Worm (Caenorhabditis elegans) whole organism, young adult: ENCODE measurements around the gene piki-1.
A peak's percentile ranks its signal among the peaks of the same experiment; 100 is the strongest.

Experiments used
- B0261.1 ChIP-seq: sonication (generic microtip); optimal IDR thresholded peaks from 2 replicates; lab custom pipeline; 2016; ENCODE audit warnings: mild to moderate bottlenecking, missing genetic modification characterization, moderate library complexity, missing compliant biosample characterization
- C06A6.2 ChIP-seq: fragments of 200-800 bp; sonication (Bioruptor generic); conservative IDR thresholded peaks from 2 replicates; pipeline ENCODE4 v1.3.6; 2022; ENCODE audit warnings: missing genetic modification characterization, missing compliant biosample characterization
- D2030.7 ChIP-seq: fragments of 200-800 bp; sonication (Bioruptor generic); IDR thresholded peaks from 2 replicates; pipeline ENCODE4 v1.3.6; 2022; ENCODE audit warnings: missing genetic modification reagents, missing genetic modification characterization, missing compliant biosample characterization
- F55B11.4 ChIP-seq: sonication (generic microtip); optimal IDR thresholded peaks from 2 replicates; lab custom pipeline; 2016; ENCODE audit warnings: missing compliant biosample characterization, missing genetic modification characterization, borderline replicate concordance; ENCODE audit not compliant: insufficient read depth
- K12H6.12 ChIP-seq: fragments of 200-800 bp; sonication (Bioruptor generic); optimal IDR thresholded peaks from 2 replicates; lab custom pipeline; 2018; ENCODE audit warnings: mild to moderate bottlenecking, missing genetic modification characterization, missing compliant biosample characterization
- Y95B8A.8 ChIP-seq: fragments of 200-800 bp; sonication (Bioruptor generic); IDR thresholded peaks from 2 replicates; pipeline ENCODE4 v1.3.6; 2022; ENCODE audit warnings: missing genetic modification reagents, missing genetic modification characterization, missing compliant biosample characterization
- ama-1 ChIP-seq, 3 experiments: fragments of 150-350 bp in 1 of 3; sonication (generic microtip) in 2 of 3; optimal IDR thresholded peaks; 2 replicates each; lab custom pipeline; 2014 to 2018; ENCODE audit warnings: missing biosample characterization in 2 of 3, missing genetic modification characterization in 2 of 3, missing genetic modification reagents in 2 of 3
- aptf-2 ChIP-seq: fragments of 200-800 bp; sonication (Bioruptor generic); conservative IDR thresholded peaks from 2 replicates; pipeline ENCODE4 v1.3.6; 2022; ENCODE audit warnings: missing genetic modification reagents, missing genetic modification characterization, missing compliant biosample characterization
- attf-6 ChIP-seq: fragments of 200-800 bp; sonication (Bioruptor generic); IDR thresholded peaks from 2 replicates; pipeline ENCODE4 v1.3.6; 2022; ENCODE audit warnings: missing genetic modification reagents, missing genetic modification characterization, missing compliant biosample characterization
- cebp-2 ChIP-seq: fragments of 200-800 bp; sonication (Bioruptor generic); IDR thresholded peaks from 2 replicates; pipeline ENCODE4 v1.3.6; 2022; ENCODE audit warnings: missing genetic modification characterization, missing compliant biosample characterization
- ceh-100 ChIP-seq: fragments of 200-800 bp; sonication (Bioruptor generic); IDR thresholded peaks from 2 replicates; pipeline ENCODE4 v1.3.6; 2022; ENCODE audit warnings: missing genetic modification reagents, missing genetic modification characterization, missing compliant biosample characterization
- ceh-58 ChIP-seq: fragments of 200-800 bp; sonication (Bioruptor generic); IDR thresholded peaks from 2 replicates; pipeline ENCODE4 v1.3.6; 2022; ENCODE audit warnings: missing genetic modification characterization, missing compliant biosample characterization
- die-1 ChIP-seq: sonication (generic microtip); optimal IDR thresholded peaks from 2 replicates; lab custom pipeline; 2016; ENCODE audit warnings: missing genotype, mild to moderate bottlenecking, missing genetic modification characterization, missing compliant biosample characterization
- dox-1 ChIP-seq: fragments of 200-800 bp; sonication (Bioruptor generic); IDR thresholded peaks from 2 replicates; pipeline ENCODE4 v1.3.6; 2022; ENCODE audit warnings: missing genetic modification reagents, missing genetic modification characterization, missing compliant biosample characterization
- dpff-1 ChIP-seq: sonication (generic microtip); optimal IDR thresholded peaks from 2 replicates; lab custom pipeline; 2017; ENCODE audit warnings: mild to moderate bottlenecking, missing genetic modification characterization, missing compliant biosample characterization
- dpl-1 ChIP-seq: fragments of 150-350 bp; optimal IDR thresholded peaks from 2 replicates; lab custom pipeline; 2014; ENCODE audit warnings: missing biosample characterization, missing genetic modification reagents, missing genetic modification characterization
- egrh-3 ChIP-seq: fragments of 200-800 bp; sonication (Bioruptor generic); IDR thresholded peaks from 2 replicates; pipeline ENCODE4 v1.3.6; 2022; ENCODE audit warnings: missing genetic modification reagents, missing genetic modification characterization, missing compliant biosample characterization
- ekl-4 ChIP-seq: fragments of 200-800 bp; sonication (Bioruptor generic); IDR thresholded peaks from 2 replicates; pipeline ENCODE4 v1.3.6; 2022; ENCODE audit warnings: missing genetic modification reagents, missing genetic modification characterization, missing compliant biosample characterization
- gei-17 ChIP-seq: fragments of 200-800 bp; sonication (Bioruptor generic); optimal IDR thresholded peaks from 2 replicates; lab custom pipeline; 2018; ENCODE audit warnings: mild to moderate bottlenecking, missing genetic modification characterization, missing compliant biosample characterization
- him-1 ChIP-seq: sonication (generic microtip); optimal IDR thresholded peaks from 2 replicates; lab custom pipeline; 2016; ENCODE audit warnings: missing genotype, missing genetic modification reagents, missing genetic modification characterization, missing compliant biosample characterization
- hmg-1.2 ChIP-seq: fragments of 200-800 bp; sonication (Bioruptor generic); IDR thresholded peaks from 2 replicates; pipeline ENCODE4 v1.3.6; 2022; ENCODE audit warnings: missing genetic modification reagents, missing genetic modification characterization, missing compliant biosample characterization
- lin-26 ChIP-seq: fragments of 200-800 bp; sonication (Bioruptor generic); IDR thresholded peaks from 2 replicates; pipeline ENCODE4 v1.3.6; 2022; ENCODE audit warnings: missing genetic modification reagents, missing genetic modification characterization, missing compliant biosample characterization
- lin-35 ChIP-seq, 3 experiments: fragments of 150-350 bp in 2 of 3; sonication (generic microtip) in 1 of 3; optimal IDR thresholded peaks; 2 replicates each; lab custom pipeline; 2014 to 2018; ENCODE audit warnings: missing biosample characterization in 3 of 3, missing genetic modification characterization in 3 of 3, missing genetic modification reagents in 3 of 3
- lin-40 ChIP-seq: sonication (generic microtip); optimal IDR thresholded peaks from 2 replicates; lab custom pipeline; 2016; ENCODE audit warnings: missing genetic modification characterization, mild to moderate bottlenecking, missing compliant biosample characterization, missing genotype, missing genetic modification reagents
- madf-8 ChIP-seq: fragments of 200-800 bp; sonication (Bioruptor generic); conservative IDR thresholded peaks from 2 replicates; pipeline ENCODE4 v1.3.6; 2022; ENCODE audit warnings: missing genetic modification reagents, missing genetic modification characterization, missing compliant biosample characterization
- mcd-1 ChIP-seq: fragments of 200-800 bp; sonication (Bioruptor generic); IDR thresholded peaks from 2 replicates; pipeline ENCODE4 v1.3.6; 2022; ENCODE audit warnings: missing genetic modification reagents, missing genetic modification characterization, missing compliant biosample characterization
- nfyb-1 ChIP-seq: fragments of 200-800 bp; sonication (Bioruptor generic); IDR thresholded peaks from 2 replicates; pipeline ENCODE4 v1.3.6; 2022; ENCODE audit warnings: missing genetic modification reagents, missing genetic modification characterization, missing compliant biosample characterization
- nhr-120 ChIP-seq: fragments of 200-800 bp; sonication (Bioruptor generic); IDR thresholded peaks from 2 replicates; pipeline ENCODE4 v1.3.6; 2022; ENCODE audit warnings: missing genetic modification characterization, missing compliant biosample characterization
- nhr-80 ChIP-seq: sonication (generic microtip); optimal IDR thresholded peaks from 2 replicates; lab custom pipeline; 2016; ENCODE audit warnings: missing genetic modification characterization, missing compliant biosample characterization
- nhr-90 ChIP-seq: sonication (generic microtip); optimal IDR thresholded peaks from 2 replicates; lab custom pipeline; 2016; ENCODE audit warnings: missing genotype, mild to moderate bottlenecking, missing genetic modification characterization, missing compliant biosample characterization
- pbrm-1 ChIP-seq: fragments of 200-800 bp; sonication (Bioruptor generic); IDR thresholded peaks from 2 replicates; pipeline ENCODE4 v1.3.6; 2022; ENCODE audit warnings: missing genetic modification reagents, missing genetic modification characterization, missing compliant biosample characterization
- rec-8 ChIP-seq, 2 experiments: sonication (generic microtip); optimal IDR thresholded peaks; 2 replicates each; lab custom pipeline; 2016; ENCODE audit warnings: mild to moderate bottlenecking in 2 of 2, missing genetic modification characterization in 2 of 2, missing genetic modification reagents in 2 of 2, missing genotype in 2 of 2, missing biosample characterization in 1 of 2, missing compliant biosample characterization in 1 of 2, moderate library complexity in 1 of 2
- rpc-1 ChIP-seq, 2 experiments: fragments of 150-350 bp in 1 of 2; sonication (generic microtip) in 1 of 2; optimal IDR thresholded peaks; 2 replicates each; lab custom pipeline; 2014 to 2018; ENCODE audit warnings: missing biosample characterization in 1 of 2, missing genetic modification characterization in 1 of 2, missing genetic modification reagents in 1 of 2, missing genotype in 1 of 2
- sdz-38 ChIP-seq: sonication (generic microtip); optimal IDR thresholded peaks from 2 replicates; lab custom pipeline; 2016; ENCODE audit warnings: missing genotype, missing genetic modification characterization, missing compliant biosample characterization
- snpc-1.1 ChIP-seq: sonication (generic microtip); optimal IDR thresholded peaks from 2 replicates; lab custom pipeline; 2017; ENCODE audit warnings: missing genetic modification characterization, mild to moderate bottlenecking, missing compliant biosample characterization, antibody characterized with exemption, moderate library complexity, missing genotype, missing genetic modification reagents; ENCODE audit not compliant: insufficient read depth
- snpc-3.4 ChIP-seq: sonication (generic microtip); optimal IDR thresholded peaks from 2 replicates; lab custom pipeline; 2017; ENCODE audit warnings: missing genetic modification characterization, mild to moderate bottlenecking, missing compliant biosample characterization, antibody characterized with exemption, moderate library complexity, missing genotype, missing genetic modification reagents
- snpc-4 ChIP-seq, 5 experiments: fragments of 150-350 bp in 1 of 5; sonication (generic microtip) in 4 of 5; optimal IDR thresholded peaks; 2 replicates each; lab custom pipeline; 2014 to 2018; ENCODE audit warnings: missing genetic modification characterization in 5 of 5, missing biosample characterization in 3 of 5, antibody characterized with exemption in 2 of 5, mild to moderate bottlenecking in 2 of 5, missing compliant biosample characterization in 2 of 5, missing genotype in 2 of 5, moderate library complexity in 2 of 5, missing genetic modification reagents in 1 of 5
- tbp1 ChIP-seq: fragments of 200-800 bp; sonication (Bioruptor generic); optimal IDR thresholded peaks from 2 replicates; lab custom pipeline; 2018; ENCODE audit warnings: mild to moderate bottlenecking, missing genetic modification characterization, missing compliant biosample characterization
- tbx-9 ChIP-seq: sonication (generic microtip); optimal IDR thresholded peaks from 2 replicates; lab custom pipeline; 2016; ENCODE audit warnings: borderline replicate concordance, missing genetic modification characterization, inconsistent platforms, missing compliant biosample characterization
- zfh-2 ChIP-seq: fragments of 200-800 bp; sonication (Bioruptor generic); conservative IDR thresholded peaks from 2 replicates; pipeline ENCODE4 v1.3.6; 2022; ENCODE audit warnings: missing genetic modification reagents, missing genetic modification characterization, missing compliant biosample characterization
- zim-3 ChIP-seq: sonication (generic microtip); optimal IDR thresholded peaks from 2 replicates; lab custom pipeline; 2017; ENCODE audit warnings: mild to moderate bottlenecking, missing genetic modification characterization, moderate library complexity, missing compliant biosample characterization
- ztf-18 ChIP-seq: sonication (generic microtip); optimal IDR thresholded peaks from 2 replicates; lab custom pipeline; 2016; ENCODE audit warnings: missing genotype, mild to moderate bottlenecking, missing genetic modification characterization, missing compliant biosample characterization
- ztf-26 ChIP-seq: sonication (generic microtip); optimal IDR thresholded peaks from 2 replicates; lab custom pipeline; 2017; ENCODE audit warnings: missing genetic modification characterization, missing compliant biosample characterization

piki-1 gene

ce11 chrX:15241169-15241568, 5.0 kb downstream of the piki-1 start (continued):
- TF ChIP-seq madf-8 (GFP tag; lab: Robert Waterston, UW) (no peak), lin-26 (GFP tag; lab: Robert Waterston, UW) (peak; percentile 86), ceh-100 (GFP tag; lab: Robert Waterston, UW) (no peak), zfh-2 (no peak), ceh-58 (GFP tag; lab: Robert Waterston, UW) (no peak), aptf-2 (GFP tag; lab: Robert Waterston, UW) (no peak), snpc-3.4 (tag; lab: Kevin White, UChicago) (no peak), gei-17 (no peak), nfyb-1 (GFP tag; lab: Robert Waterston, UW) (no peak), lin-40 (no peak), snpc-1.1 (tag; lab: Kevin White, UChicago) (no peak), rec-8 (tag; optimal IDR thresholded peaks at IDR 0.05; lab: Kevin White, UChicago) (no peak), C06A6.2 (no peak), snpc-4 (GFP tag; optimal IDR thresholded peaks at IDR 0.05; lab: Kevin White, UChicago) (peak; percentile 47), snpc-4 (tag; optimal IDR thresholded peaks at IDR 0.05; lab: Kevin White, UChicago) (peak in 3 of 4 experiments; percentile 1 to 66 (median 31)), lin-35 (GFP tag; optimal IDR thresholded peaks at IDR 0.05; lab: Kevin White, UChicago) (no peak), attf-6 (no peak), F55B11.4 (tag; lab: Kevin White, UChicago) (no peak), dpl-1 (GFP tag; lab: Kevin White, UChicago) (no peak), egrh-3 (GFP tag; lab: Robert Waterston, UW) (no peak), tbx-9 (no peak), tbp1 (GFP tag; lab: Kevin White, UChicago) (peak; percentile 86), Y95B8A.8 (no peak), ama-1 (optimal IDR thresholded peaks at IDR 0.05; lab: Kevin White, UChicago) (no peak), ama-1 (GFP tag; optimal IDR thresholded peaks at IDR 0.05; lab: Kevin White, UChicago) (peak in 1 of 2 experiments; percentile 25), sdz-38 (tag; lab: Kevin White, UChicago) (no peak), nhr-90 (peak; percentile 53), mcd-1 (GFP tag; lab: Robert Waterston, UW) (no peak)

DNA sequence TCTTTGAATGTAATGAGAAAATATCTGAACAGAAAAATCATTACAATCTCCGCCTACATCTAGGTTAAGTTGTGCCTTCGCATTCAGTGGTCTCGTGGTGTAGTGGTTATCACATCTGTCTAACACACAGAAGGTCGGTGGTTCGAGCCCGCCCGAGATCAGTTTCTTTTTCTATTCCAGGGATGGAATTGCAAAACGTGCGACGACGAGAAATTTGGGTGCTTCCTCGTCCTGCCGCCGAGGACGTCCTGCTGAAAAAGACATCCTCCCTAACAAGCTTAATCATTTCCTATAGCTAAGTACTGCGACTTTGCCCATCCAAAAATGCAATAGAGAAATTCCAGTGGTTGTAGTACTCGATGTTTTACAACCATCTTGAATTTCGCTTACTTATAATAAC, 10.2 kb downstream of the piki-1 start:
- TF ChIP-seq tbp1 (GFP tag; lab: Kevin White, UChicago): peak; percentile 87
- TF ChIP-seq ztf-18 (tag; lab: Kevin White, UChicago): peak; percentile 27
- TF ChIP-seq him-1 (tag; lab: Kevin White, UChicago): peak; percentile 67
- TF ChIP-seq lin-26 (GFP tag; lab: Robert Waterston, UW): peak; percentile 48; the same call in 1 of the 2 replicates
- no peak for TF ChIP-seq K12H6.12
- TF ChIP-seq lin-40: peak; percentile 33
- TF ChIP-seq hmg-1.2 (GFP tag; lab: Robert Waterston, UW): peak; percentile 48; the same call in 1 of the 2 replicates
- TF ChIP-seq dox-1 (GFP tag; lab: Robert Waterston, UW): peak; percentile 58
- peak in 1 of 2 experiments; percentile 23 for TF ChIP-seq rec-8 (tag; optimal IDR thresholded peaks at IDR 0.05; lab: Kevin White, UChicago)
- TF ChIP-seq zim-3 (tag; lab: Kevin White, UChicago): peak; percentile 6
- peak; percentile 28; the same call in 1 of the 2 replicates for TF ChIP-seq ceh-100 (GFP tag; lab: Robert Waterston, UW)
- no peak for TF ChIP-seq dpff-1 (tag; lab: Kevin White, UChicago)
- peak; percentile 9 for TF ChIP-seq snpc-3.4 (tag; lab: Kevin White, UChicago)
- 0 out of 2 replicates have a peak, but pooled peaks have one; percentile 8 for TF ChIP-seq cebp-2 (GFP tag; lab: Robert Waterston, UW)
- peak; percentile 57 for TF ChIP-seq rpc-1 (optimal IDR thresholded peaks at IDR 0.05; lab: Kevin White, UChicago)
- TF ChIP-seq rpc-1 (tag; optimal IDR thresholded peaks at IDR 0.05; lab: Kevin White, UChicago): peak; percentile 75
- peak; percentile 19 for TF ChIP-seq nhr-80 (tag; lab: Kevin White, UChicago)
- no peak for TF ChIP-seq nhr-120 (GFP tag; lab: Robert Waterston, UW)
- peak; percentile 75 for TF ChIP-seq B0261.1 (tag; lab: Kevin White, UChicago)
- peak; percentile 55; the same call in 1 of the 2 replicates for TF ChIP-seq D2030.7 (GFP tag; lab: Robert Waterston, UW)
- peak; percentile 76; the same call in 1 of the 2 replicates for TF ChIP-seq ekl-4 (GFP tag; lab: Robert Waterston, UW)
- TF ChIP-seq die-1 (tag; lab: Kevin White, UChicago): peak; percentile 19
- no peak for TF ChIP-seq ama-1 (optimal IDR thresholded peaks at IDR 0.05; lab: Kevin White, UChicago)
- TF ChIP-seq ama-1 (GFP tag; optimal IDR thresholded peaks at IDR 0.05; lab: Kevin White, UChicago): no peak
- TF ChIP-seq snpc-4 (GFP tag; optimal IDR thresholded peaks at IDR 0.05; lab: Kevin White, UChicago): no peak
- TF ChIP-seq snpc-4 (tag; optimal IDR thresholded peaks at IDR 0.05; lab: Kevin White, UChicago): peak in 2 of 4 experiments; percentile 22 to 65
- peak; percentile 71; the same call in 1 of the 2 replicates for TF ChIP-seq pbrm-1
- peak; percentile 71; the same call in 1 of the 2 replicates for TF ChIP-seq nfyb-1 (GFP tag; lab: Robert Waterston, UW)
- no peak for TF ChIP-seq ztf-26 (tag; lab: Kevin White, UChicago)
